Fruit fly (Drosophila melanogaster): Measurements from ENCODE around the gene CG32086.

The CG32086 gene

dm6 chr3L:11533704-11534319 is 50.1 kb downstream of the CG32086 start (continued):
- TF ChIP-seq ttk (GFP tag; IDR thresholded peaks at IDR 0.05) = peak; percentile 36; the same call in 1 of the 2 replicates
- TF ChIP-seq dpn (GFP tag; optimal IDR thresholded peaks at IDR 0.05) = peak; percentile 20 to 66
- TF ChIP-seq CG4282 (GFP tag; optimal IDR thresholded peaks at IDR 0.05) = no peak
- TF ChIP-seq eve (GFP tag; optimal IDR thresholded peaks at IDR 0.05) = peak in 1 of 2 experiments; percentile 80
- TF ChIP-seq lilli (GFP tag; optimal IDR thresholded peaks at IDR 0.05) = peak; percentile 61
- peak; percentile 16 for TF ChIP-seq CG8281 (tag; optimal IDR thresholded peaks at IDR 0.05)
- no peak for TF ChIP-seq NK7.1 (GFP tag; optimal IDR thresholded peaks at IDR 0.05)
- no peak for TF ChIP-seq bbx (GFP tag; IDR thresholded peaks at IDR 0.05; ENCODE audit: partially characterized antibody)
- TF ChIP-seq cad (GFP tag; optimal IDR thresholded peaks at IDR 0.05) = no peak
- no peak for TF ChIP-seq CG13123 (GFP tag; optimal IDR thresholded peaks at IDR 0.05)
- no peak for TF ChIP-seq fd64A (GFP tag; optimal IDR thresholded peaks at IDR 0.05)
- TF ChIP-seq tll (GFP tag; optimal IDR thresholded peaks at IDR 0.05) = no peak
- TF ChIP-seq Vsx1 (GFP tag; optimal IDR thresholded peaks at IDR 0.05) = peak; percentile 32
- peak; percentile 49 for TF ChIP-seq Dad (GFP tag; optimal IDR thresholded peaks at IDR 0.05)
- no peak for TF ChIP-seq E2f2 (GFP tag; IDR thresholded peaks at IDR 0.05)
- TF ChIP-seq ab (GFP tag; optimal IDR thresholded peaks at IDR 0.05) = peak; percentile 36
- TF ChIP-seq BtbVII (GFP tag; optimal IDR thresholded peaks at IDR 0.05) = peak; percentile 34
- peak; percentile 54 for TF ChIP-seq Oli (tag; optimal IDR thresholded peaks at IDR 0.05)
- TF ChIP-seq tio (GFP tag; optimal IDR thresholded peaks at IDR 0.05) = peak; percentile 30
- TF ChIP-seq row (GFP tag; IDR thresholded peaks at IDR 0.05) = peak; percentile 80
- TF ChIP-seq tx (GFP tag; optimal IDR thresholded peaks at IDR 0.05) = no peak
- TF ChIP-seq vvl (GFP tag; IDR thresholded peaks at IDR 0.05) = peak; percentile 7; the same call in 1 of the 2 replicates
- TF ChIP-seq Sox102F (GFP tag; optimal IDR thresholded peaks at IDR 0.05) = peak; percentile 48
- TF ChIP-seq CG12769 (tag; optimal IDR thresholded peaks at IDR 0.05) = peak; percentile 33
- TF ChIP-seq Ptx1 (GFP tag; IDR thresholded peaks at IDR 0.05) = peak; percentile 56; the same call in 1 of the 2 replicates
- no peak for TF ChIP-seq CG6654 (GFP tag; optimal IDR thresholded peaks at IDR 0.05)
- TF ChIP-seq CG18011 (GFP tag; optimal IDR thresholded peaks at IDR 0.05) = no peak
- peak; percentile 17 for TF ChIP-seq CG15011 (GFP tag; optimal IDR thresholded peaks at IDR 0.05)
- TF ChIP-seq Sry-δ (GFP tag; optimal IDR thresholded peaks at IDR 0.05) = no peak
- TF ChIP-seq CG17568 (GFP tag; optimal IDR thresholded peaks at IDR 0.05) = peak; percentile 25
- TF ChIP-seq CG12219 (GFP tag; optimal IDR thresholded peaks at IDR 0.05) = peak; percentile 29
- TF ChIP-seq CG1603 (tag; optimal IDR thresholded peaks at IDR 0.05) = peak; percentile 9
- peak; percentile 4; the same call in 1 of the 2 replicates for TF ChIP-seq NFAT (GFP tag; IDR thresholded peaks at IDR 0.05)
- no peak for TF ChIP-seq Blimp-1 (GFP tag; optimal IDR thresholded peaks at IDR 0.05)
- TF ChIP-seq CG12236 (GFP tag; optimal IDR thresholded peaks at IDR 0.05) = no peak
- no peak for TF ChIP-seq Trl (optimal IDR thresholded peaks at IDR 0.05)
- peak; percentile 38 for TF ChIP-seq Trl (GFP tag; optimal IDR thresholded peaks at IDR 0.05)
- TF ChIP-seq sens (GFP tag) = peak; percentile 60
- peak; percentile 11 for TF ChIP-seq NC2α (GFP tag; optimal IDR thresholded peaks at IDR 0.05)
- no peak for TF ChIP-seq crc (GFP tag; optimal IDR thresholded peaks at IDR 0.05)
- no peak for TF ChIP-seq her (GFP tag; optimal IDR thresholded peaks at IDR 0.05)
- TF ChIP-seq CG34376 (GFP tag; optimal IDR thresholded peaks at IDR 0.05) = peak; percentile 78
- TF ChIP-seq CG5245 (GFP tag; optimal IDR thresholded peaks at IDR 0.05) = no peak
- no peak for TF ChIP-seq shn (GFP tag; optimal IDR thresholded peaks at IDR 0.05)
- TF ChIP-seq D19B (GFP tag; optimal IDR thresholded peaks at IDR 0.05) = peak; percentile 59
- TF ChIP-seq Dref (GFP tag; IDR thresholded peaks at IDR 0.05) = no peak
- no peak for TF ChIP-seq Optix (GFP tag; IDR thresholded peaks at IDR 0.05)
- TF ChIP-seq Pdp1 (GFP tag; optimal IDR thresholded peaks at IDR 0.05) = peak; percentile 29 to 48
- TF ChIP-seq CG18262 (tag; optimal IDR thresholded peaks at IDR 0.05) = peak; percentile 36
- TF ChIP-seq slp2 (GFP tag; optimal IDR thresholded peaks at IDR 0.05) = peak; percentile 8
- no peak for TF ChIP-seq Sry-β (GFP tag; optimal IDR thresholded peaks at IDR 0.05)
